Worm (Caenorhabditis elegans) whole organism, L1 larva: ENCODE results near the gene npp-25.
A peak's percentile ranks its signal among the peaks of the same experiment; 100 is the strongest.

ENCODE experiments used
- alr-1 ChIP-seq: fragments of 200-800 bp; sonication (Bioruptor generic); optimal IDR thresholded peaks from 2 replicates; lab custom pipeline; 2018; ENCODE audit warnings: borderline replicate concordance, mild to moderate bottlenecking, missing genetic modification characterization, missing compliant biosample characterization
- aly-2 ChIP-seq: fragments of 150-350 bp; optimal IDR thresholded peaks from 2 replicates; lab custom pipeline; 2014; ENCODE audit warnings: missing biosample characterization, missing genetic modification characterization
- blmp-1 ChIP-seq: fragments of 150-350 bp; optimal IDR thresholded peaks from 2 replicates; lab custom pipeline; 2014; ENCODE audit warnings: missing biosample characterization, missing genetic modification characterization
- ceh-8 ChIP-seq: fragments of 200-800 bp; sonication (Bioruptor generic); optimal IDR thresholded peaks from 2 replicates; lab custom pipeline; 2018; ENCODE audit warnings: mild to moderate bottlenecking, missing genetic modification characterization, moderate library complexity, missing compliant biosample characterization
- ceh-82 ChIP-seq, 3 experiments: fragments of 150-350 bp in 1 of 3; sonication (generic microtip) in 2 of 3; optimal IDR thresholded peaks; 2 replicates each; lab custom pipeline; 2014 to 2017; ENCODE audit warnings: missing biosample characterization in 3 of 3, missing genetic modification characterization in 3 of 3
- dsc-1 ChIP-seq: sonication (generic microtip); optimal IDR thresholded peaks from 2 replicates; lab custom pipeline; 2016; ENCODE audit warnings: mild to moderate bottlenecking, missing genetic modification characterization, missing compliant biosample characterization
- efl-1 ChIP-seq, 4 experiments: fragments of 150-350 bp; optimal IDR thresholded peaks in 3 of 4; peaks in 1 of 4; 1 replicate in 1 of 4; 2 replicates in 3 of 4; lab custom pipeline; 2014; ENCODE audit warnings: missing biosample characterization in 2 of 4, missing genetic modification characterization in 2 of 4, missing genetic modification reagents in 2 of 4
- egl-27 ChIP-seq, 2 experiments: fragments of 150-350 bp in 1 of 2; sonication (generic microtip); optimal IDR thresholded peaks; 3 replicates each; lab custom pipeline; 2017 to 2018; ENCODE audit warnings: missing biosample characterization in 2 of 2, missing genetic modification characterization in 2 of 2, missing genetic modification reagents in 2 of 2
- elt-2 ChIP-seq: sonication (generic microtip); optimal IDR thresholded peaks from 2 replicates; lab custom pipeline; 2016; ENCODE audit warnings: missing genetic modification characterization, mild to moderate bottlenecking, inconsistent platforms, missing compliant biosample characterization, missing genetic modification reagents
- ets-5 ChIP-seq: fragments of 200-800 bp; sonication (Bioruptor generic); IDR thresholded peaks from 2 replicates; pipeline ENCODE4 v1.3.6; 2022; ENCODE audit warnings: missing genetic modification characterization, missing compliant biosample characterization
- fkh-10 ChIP-seq: sonication (generic microtip); optimal IDR thresholded peaks from 2 replicates; lab custom pipeline; 2017; ENCODE audit warnings: missing biosample characterization, missing genetic modification reagents, missing genetic modification characterization
- fkh-4 ChIP-seq: sonication (generic microtip); optimal IDR thresholded peaks from 2 replicates; lab custom pipeline; 2016; ENCODE audit warnings: missing compliant biosample characterization, missing genetic modification characterization, borderline replicate concordance
- fos-1 ChIP-seq: fragments of 150-350 bp; optimal IDR thresholded peaks from 2 replicates; lab custom pipeline; 2014; ENCODE audit warnings: missing biosample characterization, missing genetic modification characterization
- grh-1 ChIP-seq: fragments of 200-800 bp; sonication (Bioruptor generic); IDR thresholded peaks from 2 replicates; pipeline ENCODE4 v1.3.6; 2022; ENCODE audit warnings: missing genetic modification reagents, missing genetic modification characterization, missing compliant biosample characterization
- hlh-4 ChIP-seq: sonication (generic microtip); optimal IDR thresholded peaks from 2 replicates; lab custom pipeline; 2016; ENCODE audit warnings: mild to moderate bottlenecking, missing genetic modification characterization, missing compliant biosample characterization
- hpl-2 ChIP-seq: fragments of 150-350 bp; optimal IDR thresholded peaks from 2 replicates; lab custom pipeline; 2014; ENCODE audit warnings: missing biosample characterization, missing genetic modification reagents, missing genetic modification characterization
- jun-1 ChIP-seq: fragments of 150-350 bp; optimal IDR thresholded peaks from 2 replicates; lab custom pipeline; 2014; ENCODE audit warnings: missing biosample characterization, missing genetic modification reagents, missing genetic modification characterization
- lin-13 ChIP-seq: fragments of 150-350 bp; optimal IDR thresholded peaks from 2 replicates; lab custom pipeline; 2014; ENCODE audit warnings: missing biosample characterization, missing genetic modification reagents, missing genetic modification characterization
- lin-14 ChIP-seq: fragments of 200-800 bp; sonication (Bioruptor generic); optimal IDR thresholded peaks from 2 replicates; lab custom pipeline; 2018; ENCODE audit warnings: mild to moderate bottlenecking, missing genetic modification characterization, moderate library complexity, missing compliant biosample characterization
- lir-3 ChIP-seq: sonication (generic microtip); optimal IDR thresholded peaks from 2 replicates; lab custom pipeline; 2016; ENCODE audit warnings: mild to moderate bottlenecking, missing genetic modification characterization, moderate library complexity, missing compliant biosample characterization; ENCODE audit not compliant: poor library complexity
- mab-9 ChIP-seq: fragments of 200-800 bp; sonication (Bioruptor generic); IDR thresholded peaks from 2 replicates; pipeline ENCODE4 v1.3.6; 2022; ENCODE audit warnings: missing genetic modification reagents, missing genetic modification characterization, missing compliant biosample characterization
- mdl-1 ChIP-seq, 2 experiments: fragments of 150-350 bp; optimal IDR thresholded peaks; 2 replicates each; lab custom pipeline; 2014 to 2017; ENCODE audit warnings: missing biosample characterization in 2 of 2, missing genetic modification characterization in 2 of 2, inconsistent platforms in 1 of 2
- nhr-11 ChIP-seq: fragments of 150-350 bp; optimal IDR thresholded peaks from 2 replicates; lab custom pipeline; 2014; ENCODE audit warnings: missing biosample characterization, missing genetic modification characterization
- nhr-12 ChIP-seq: sonication (generic microtip); optimal IDR thresholded peaks from 2 replicates; lab custom pipeline; 2017; ENCODE audit warnings: missing biosample characterization, missing genetic modification characterization
- nhr-71 ChIP-seq: sonication (generic microtip); optimal IDR thresholded peaks from 2 replicates; lab custom pipeline; 2016; ENCODE audit warnings: mild to moderate bottlenecking, missing genetic modification characterization, moderate library complexity, missing compliant biosample characterization
- nhr-77 ChIP-seq: fragments of 150-350 bp; optimal IDR thresholded peaks from 2 replicates; lab custom pipeline; 2014; ENCODE audit warnings: missing biosample characterization, missing genetic modification characterization
- nhr-84 ChIP-seq: sonication (generic microtip); optimal IDR thresholded peaks from 2 replicates; lab custom pipeline; 2017; ENCODE audit warnings: missing biosample characterization, missing genetic modification characterization
- nhr-90 ChIP-seq: sonication (generic microtip); optimal IDR thresholded peaks from 2 replicates; lab custom pipeline; 2016; ENCODE audit warnings: mild to moderate bottlenecking, missing genetic modification characterization, missing compliant biosample characterization; ENCODE audit not compliant: poor library complexity
- pag-3 ChIP-seq: sonication (generic microtip); optimal IDR thresholded peaks from 2 replicates; lab custom pipeline; 2017; ENCODE audit warnings: missing genetic modification characterization, mild to moderate bottlenecking, missing compliant biosample characterization, antibody characterized with exemption, borderline replicate concordance; ENCODE audit not compliant: insufficient read depth
- rnt-1 ChIP-seq: sonication (generic microtip); optimal IDR thresholded peaks from 2 replicates; lab custom pipeline; 2016; ENCODE audit warnings: mild to moderate bottlenecking, missing genetic modification characterization, moderate library complexity, missing compliant biosample characterization
- skn-1 ChIP-seq: fragments of 150-350 bp; optimal IDR thresholded peaks from 2 replicates; lab custom pipeline; 2014; ENCODE audit warnings: missing biosample characterization, missing genetic modification characterization
- snpc-4 ChIP-seq: fragments of 150-350 bp; optimal IDR thresholded peaks from 2 replicates; lab custom pipeline; 2014; ENCODE audit warnings: missing biosample characterization, missing genetic modification characterization
- tbx-2 ChIP-seq: sonication (generic microtip); optimal IDR thresholded peaks from 2 replicates; lab custom pipeline; 2016; ENCODE audit warnings: missing genetic modification characterization, missing compliant biosample characterization
- tlp-1 ChIP-seq: fragments of 150-350 bp; optimal IDR thresholded peaks from 2 replicates; lab custom pipeline; 2014; ENCODE audit warnings: missing biosample characterization, missing genetic modification characterization
- unc-30 ChIP-seq: sonication (generic microtip); optimal IDR thresholded peaks from 2 replicates; lab custom pipeline; 2017; ENCODE audit warnings: missing biosample characterization, missing genetic modification characterization
- unc-86 ChIP-seq: sonication (generic microtip); optimal IDR thresholded peaks from 2 replicates; lab custom pipeline; 2016; ENCODE audit warnings: missing genetic modification characterization, missing compliant biosample characterization
- xbp-1 ChIP-seq: sonication (generic microtip); optimal IDR thresholded peaks from 2 replicates; lab custom pipeline; 2016; ENCODE audit warnings: missing genetic modification characterization, missing compliant biosample characterization
- zag-1 ChIP-seq: fragments of 150-350 bp; optimal IDR thresholded peaks from 2 replicates; lab custom pipeline; 2014; ENCODE audit warnings: missing biosample characterization, missing genetic modification characterization
- zip-4 ChIP-seq: fragments of 200-800 bp; sonication (Bioruptor generic); optimal IDR thresholded peaks from 2 replicates; lab custom pipeline; 2018; ENCODE audit warnings: mild to moderate bottlenecking, missing genetic modification characterization, moderate library complexity, missing compliant biosample characterization
- ztf-11 ChIP-seq, 2 experiments: sonication (generic microtip); optimal IDR thresholded peaks; 2 replicates each; lab custom pipeline; 2016 to 2017; ENCODE audit warnings: missing genetic modification characterization in 2 of 2, missing biosample characterization in 1 of 2, missing compliant biosample characterization in 1 of 2
- ztf-4 ChIP-seq: fragments of 150-350 bp; optimal IDR thresholded peaks from 2 replicates; lab custom pipeline; 2014; ENCODE audit warnings: missing biosample characterization, missing genetic modification characterization

Gene npp-25

DNA sequence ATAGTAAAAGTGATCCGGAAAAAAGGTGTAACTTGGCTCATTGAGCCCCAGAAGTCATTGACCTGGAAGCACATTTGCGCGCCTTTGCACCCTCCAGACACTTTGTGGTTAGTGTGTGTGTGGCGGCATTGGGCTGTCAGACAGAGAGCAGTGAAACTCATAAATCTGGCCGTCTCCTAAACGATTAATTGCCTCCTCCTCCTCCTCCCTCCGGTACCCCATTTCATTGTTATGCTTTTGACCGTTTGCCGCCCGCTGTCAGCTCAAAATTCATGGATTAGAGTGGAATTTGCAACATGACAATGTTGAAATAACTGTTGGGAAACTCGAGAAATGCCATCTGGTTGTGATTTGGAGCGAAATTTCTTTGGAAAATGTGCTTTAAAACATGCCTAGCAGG lies 21.7 kb downstream of the npp-25 start:
- TF ChIP-seq efl-1 (optimal IDR thresholded peaks at IDR 0.05; lab: Kevin White, UChicago) (no peak), efl-1 (GFP tag; optimal IDR thresholded peaks at IDR 0.05 in 1 of 2; lab: Kevin White, UChicago) (peak in 1 of 2 experiments; percentile 16), fkh-4 (tag; lab: Kevin White, UChicago) (peak; percentile 35), aly-2 (tag; lab: Kevin White, UChicago) (no peak), fos-1 (tag; lab: Kevin White, UChicago) (no peak), ets-5 (GFP tag; lab: Robert Waterston, UW) (no peak), zip-4 (GFP tag; lab: Kevin White, UChicago) (no peak), dsc-1 (tag; lab: Kevin White, UChicago) (peak; percentile 82), nhr-84 (no peak), lin-14 (peak; percentile 0), lin-13 (GFP tag; lab: Kevin White, UChicago) (no peak), pag-3 (tag; lab: Kevin White, UChicago) (no peak)

DNA sequence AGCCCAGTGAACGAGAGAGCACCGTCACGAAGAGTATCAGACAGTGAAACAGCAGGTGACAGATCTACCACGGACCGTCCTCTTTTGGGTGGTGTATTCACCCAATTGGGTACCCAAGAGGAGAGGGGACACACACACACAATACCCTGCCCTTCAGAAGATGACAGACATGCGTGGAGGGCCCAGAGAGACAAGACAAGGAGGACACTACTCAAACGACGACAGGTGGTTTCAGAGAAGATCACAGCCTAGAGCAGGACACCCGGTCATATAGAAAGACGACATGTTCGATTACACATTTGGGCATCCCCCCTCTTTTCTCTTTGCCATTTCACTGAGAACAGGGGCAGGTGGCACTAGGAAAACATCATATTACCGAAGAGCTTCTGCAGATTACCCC lies 31.6 kb downstream of the npp-25 start:
- TF ChIP-seq nhr-90 (tag; lab: Kevin White, UChicago) (no peak), ztf-11 (tag; optimal IDR thresholded peaks at IDR 0.05; lab: Kevin White, UChicago) (peak in 1 of 2 experiments; percentile 56), elt-2 (no peak), jun-1 (tag; lab: Kevin White, UChicago) (no peak)

DNA sequence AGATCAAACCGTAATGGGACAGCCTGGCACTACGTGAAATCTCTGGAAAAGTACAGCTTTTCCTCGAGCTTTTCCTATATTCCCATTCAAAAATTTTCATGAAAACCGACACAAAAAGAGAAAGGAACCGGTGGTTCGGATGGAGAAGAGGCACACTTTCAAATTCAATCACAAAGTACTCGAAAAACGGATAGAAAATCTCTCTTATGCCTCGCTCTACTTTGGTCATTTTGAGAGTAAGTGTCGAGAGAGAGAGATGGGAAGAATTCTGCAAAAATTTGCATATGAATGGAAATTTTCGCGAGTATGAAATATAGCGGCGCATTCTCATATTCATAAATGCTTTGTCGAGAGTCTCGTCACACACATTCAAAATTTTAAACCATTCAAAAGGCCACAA lies 33.0 kb downstream of the npp-25 start:
- TF ChIP-seq blmp-1 (tag; lab: Kevin White, UChicago) (no peak), fkh-10 (GFP tag; lab: Kevin White, UChicago) (peak; percentile 63)

DNA sequence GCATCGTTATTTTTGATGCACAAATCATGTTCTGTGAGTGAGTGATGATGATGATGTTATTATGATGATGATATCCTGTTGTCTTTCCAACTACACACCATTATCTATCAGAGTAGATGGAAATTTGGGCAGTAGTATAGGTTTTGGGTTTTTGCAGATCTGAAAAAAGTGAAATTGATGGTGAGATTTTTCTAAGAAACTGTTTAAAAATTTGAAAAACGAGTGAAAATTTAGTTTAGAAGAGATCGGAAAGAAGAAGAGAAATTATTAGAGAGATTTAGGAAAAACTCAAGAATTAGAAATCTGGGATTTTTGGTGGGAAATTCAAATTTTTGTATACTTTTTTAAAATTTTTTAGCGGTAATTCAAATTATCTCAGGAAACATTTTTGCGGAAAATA lies 34.2 kb downstream of the npp-25 start, which contains the start of the genes Y37D8A.29 and unc-71:
Gene Y37D8A.29, minus strand, starts transcription at position 101 of the 400 bp plus-strand sequence.
Gene unc-71, minus strand, starts transcription at position 159 of the 400 bp plus-strand sequence.
- TF ChIP-seq egl-27 (tag; optimal IDR thresholded peaks at IDR 0.05; lab: Kevin White, UChicago) (no peak), nhr-11 (tag; lab: Kevin White, UChicago) (no peak)

DNA sequence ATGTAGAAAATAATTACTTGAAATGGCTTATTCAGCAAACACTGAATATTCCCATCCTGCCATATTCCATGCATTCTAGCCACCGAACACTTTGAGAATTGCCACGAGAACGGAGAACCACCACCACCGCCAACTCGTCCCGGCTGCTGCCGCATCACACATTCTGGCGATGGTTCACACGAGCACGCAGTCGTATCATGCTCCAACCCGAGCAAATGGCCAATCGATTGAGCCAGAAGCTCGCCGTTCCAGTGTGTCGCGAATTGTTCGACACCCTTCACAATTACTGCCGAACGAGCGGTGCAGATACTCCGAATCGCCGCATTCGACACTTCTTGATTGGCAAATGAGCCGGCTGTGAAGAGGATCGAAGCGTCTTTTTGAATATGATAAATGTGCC lies 40.6 kb downstream of the npp-25 start:
- no peak for TF ChIP-seq blmp-1 (tag; lab: Kevin White, UChicago)
- no peak for TF ChIP-seq unc-30 (tag; lab: Kevin White, UChicago)
- TF ChIP-seq ztf-4 (tag; lab: Kevin White, UChicago): no peak
- TF ChIP-seq xbp-1: no peak
- no peak for TF ChIP-seq ceh-82 (tag; optimal IDR thresholded peaks at IDR 0.05; lab: Kevin White, UChicago)
- TF ChIP-seq rnt-1: no peak
- TF ChIP-seq ceh-8 (GFP tag; lab: Kevin White, UChicago): no peak
- TF ChIP-seq zip-4 (GFP tag; lab: Kevin White, UChicago): no peak
- TF ChIP-seq ztf-11 (tag; optimal IDR thresholded peaks at IDR 0.05; lab: Kevin White, UChicago): no peak
- no peak for TF ChIP-seq lin-14
- no peak for TF ChIP-seq efl-1 (optimal IDR thresholded peaks at IDR 0.05; lab: Kevin White, UChicago)
- TF ChIP-seq efl-1 (GFP tag; optimal IDR thresholded peaks at IDR 0.05 in 1 of 2; lab: Kevin White, UChicago): no peak
- no peak for TF ChIP-seq hpl-2
- TF ChIP-seq nhr-71: no peak
- no peak for TF ChIP-seq tlp-1 (tag; lab: Kevin White, UChicago)
- no peak for TF ChIP-seq lir-3 (tag; lab: Kevin White, UChicago)
- TF ChIP-seq dsc-1 (tag; lab: Kevin White, UChicago): no peak
- TF ChIP-seq skn-1 (tag; lab: Kevin White, UChicago): no peak

DNA sequence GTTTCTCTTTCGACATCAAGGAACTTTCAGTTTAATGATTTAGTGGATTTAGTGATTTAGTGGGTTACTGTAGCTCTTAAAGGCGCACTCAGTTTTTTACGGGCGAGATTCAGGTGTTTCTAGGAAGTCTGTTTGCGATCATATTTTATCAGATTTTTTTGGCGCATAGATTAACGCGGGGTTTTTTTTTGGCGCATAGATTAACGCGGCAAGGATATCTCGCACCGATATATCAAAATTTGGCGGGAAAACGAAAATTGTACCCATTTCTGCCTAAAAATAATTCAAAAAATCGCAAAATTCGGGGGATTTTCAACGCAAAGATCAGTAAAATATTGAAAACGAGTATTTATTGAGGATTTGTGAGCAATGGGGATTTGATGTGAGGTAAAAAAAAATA lies 45.1 kb downstream of the npp-25 start:
- no peak for TF ChIP-seq grh-1 (GFP tag; lab: Robert Waterston, UW)
- no peak for TF ChIP-seq tbx-2
- no peak for TF ChIP-seq nhr-12 (tag; lab: Kevin White, UChicago)
- TF ChIP-seq mab-9 (GFP tag; lab: Robert Waterston, UW): no peak
- no peak for TF ChIP-seq unc-86 (tag; lab: Kevin White, UChicago)
- no peak for TF ChIP-seq nhr-77 (tag; lab: Kevin White, UChicago)
- TF ChIP-seq lin-13 (GFP tag; lab: Kevin White, UChicago): no peak
- no peak for TF ChIP-seq blmp-1 (tag; lab: Kevin White, UChicago)
- TF ChIP-seq mdl-1 (tag; optimal IDR thresholded peaks at IDR 0.05; lab: Kevin White, UChicago): no peak
- TF ChIP-seq hpl-2: no peak
- TF ChIP-seq nhr-11 (tag; lab: Kevin White, UChicago): no peak
- TF ChIP-seq zag-1: no peak
- TF ChIP-seq alr-1 (tag; lab: Kevin White, UChicago): no peak
- no peak for TF ChIP-seq hlh-4 (tag; lab: Kevin White, UChicago)
- no peak for TF ChIP-seq snpc-4
